Worm (Caenorhabditis elegans) whole organism, late embryonic: ENCODE measurements around the gene mec-7.

Experiments used
- K09A11.1 ChIP-seq: sonication (generic microtip); optimal IDR thresholded peaks from 2 replicates; lab custom pipeline; 2017; ENCODE audit warnings: antibody characterized with exemption, mild to moderate bottlenecking, missing genetic modification characterization, missing compliant biosample characterization; ENCODE audit not compliant: insufficient read depth
- Y22D7AL.16 ChIP-seq: sonication (generic microtip); optimal IDR thresholded peaks from 2 replicates; lab custom pipeline; 2016; ENCODE audit warnings: missing genetic modification characterization, missing compliant biosample characterization
- ahr-1 ChIP-seq: sonication (generic microtip); optimal IDR thresholded peaks from 2 replicates; lab custom pipeline; 2016; ENCODE audit warnings: missing genetic modification characterization, missing compliant biosample characterization
- ama-1 ChIP-seq: fragments of 150-350 bp; optimal IDR thresholded peaks from 2 replicates; lab custom pipeline; 2014
- ceh-14 ChIP-seq: sonication (generic microtip); optimal IDR thresholded peaks from 2 replicates; lab custom pipeline; 2016; ENCODE audit warnings: missing genotype, missing genetic modification characterization, missing compliant biosample characterization
- ceh-18 ChIP-seq: sonication (generic microtip); optimal IDR thresholded peaks from 2 replicates; lab custom pipeline; 2016; ENCODE audit warnings: missing genetic modification characterization, missing compliant biosample characterization
- ceh-19 ChIP-seq: fragments of 200-800 bp; sonication (Bioruptor generic); optimal IDR thresholded peaks from 2 replicates; lab custom pipeline; 2018; ENCODE audit warnings: mild to moderate bottlenecking, missing genetic modification characterization, missing compliant biosample characterization
- ceh-2 ChIP-seq: sonication (generic microtip); optimal IDR thresholded peaks from 2 replicates; lab custom pipeline; 2016; ENCODE audit warnings: missing genotype, missing genetic modification characterization, missing compliant biosample characterization
- ceh-24 ChIP-seq: sonication (generic microtip); optimal IDR thresholded peaks from 2 replicates; lab custom pipeline; 2016; ENCODE audit warnings: mild to moderate bottlenecking, missing genetic modification characterization, missing compliant biosample characterization
- ceh-34 ChIP-seq: sonication (generic microtip); optimal IDR thresholded peaks from 2 replicates; lab custom pipeline; 2016; ENCODE audit warnings: mild to moderate bottlenecking, missing genetic modification characterization, missing compliant biosample characterization
- ceh-48 ChIP-seq: sonication (generic microtip); optimal IDR thresholded peaks from 2 replicates; lab custom pipeline; 2016; ENCODE audit warnings: missing genetic modification characterization, inconsistent platforms, missing compliant biosample characterization
- ceh-6 ChIP-seq: fragments of 200-800 bp; sonication (Bioruptor generic); optimal IDR thresholded peaks from 2 replicates; lab custom pipeline; 2018; ENCODE audit warnings: mild to moderate bottlenecking, missing genetic modification characterization, missing compliant biosample characterization
- ceh-9 ChIP-seq: sonication (generic microtip); optimal IDR thresholded peaks from 2 replicates; lab custom pipeline; 2016; ENCODE audit warnings: mild to moderate bottlenecking, missing genetic modification characterization, inconsistent platforms, missing compliant biosample characterization
- dmd-4 ChIP-seq: sonication (generic microtip); optimal IDR thresholded peaks from 2 replicates; lab custom pipeline; 2016; ENCODE audit warnings: borderline replicate concordance, missing genetic modification characterization, missing compliant biosample characterization
- elt-2 ChIP-seq: sonication (generic microtip); optimal IDR thresholded peaks from 2 replicates; lab custom pipeline; 2016; ENCODE audit warnings: missing genetic modification reagents, missing genetic modification characterization, missing compliant biosample characterization
- elt-4 ChIP-seq: sonication (generic microtip); optimal IDR thresholded peaks from 2 replicates; lab custom pipeline; 2016; ENCODE audit warnings: missing genetic modification characterization, missing compliant biosample characterization
- fax-1 ChIP-seq: sonication (generic microtip); optimal IDR thresholded peaks from 2 replicates; lab custom pipeline; 2016; ENCODE audit warnings: missing genotype, missing genetic modification characterization, missing compliant biosample characterization
- fkh-10 ChIP-seq: fragments of 150-350 bp; optimal IDR thresholded peaks from 2 replicates; lab custom pipeline; 2014; ENCODE audit warnings: missing biosample characterization, missing genetic modification reagents, missing genetic modification characterization
- hlh-13 ChIP-seq: fragments of 200-800 bp; sonication (Bioruptor generic); optimal IDR thresholded peaks from 2 replicates; lab custom pipeline; 2018; ENCODE audit warnings: mild to moderate bottlenecking, missing genetic modification characterization, missing compliant biosample characterization
- hlh-30 ChIP-seq: sonication (generic microtip); optimal IDR thresholded peaks from 2 replicates; lab custom pipeline; 2017; ENCODE audit warnings: antibody characterized with exemption, missing genetic modification characterization, missing compliant biosample characterization; ENCODE audit not compliant: insufficient read depth
- hlh-6 ChIP-seq: sonication (generic microtip); optimal IDR thresholded peaks from 2 replicates; lab custom pipeline; 2016; ENCODE audit warnings: missing genotype, missing genetic modification characterization, missing compliant biosample characterization
- hlh-8 ChIP-seq: sonication (generic microtip); optimal IDR thresholded peaks from 2 replicates; lab custom pipeline; 2016; ENCODE audit warnings: missing genotype, missing genetic modification characterization, missing compliant biosample characterization
- lim-6 ChIP-seq: sonication (generic microtip); optimal IDR thresholded peaks from 2 replicates; lab custom pipeline; 2016; ENCODE audit warnings: missing genetic modification characterization, missing compliant biosample characterization
- lin-11 ChIP-seq: fragments of 200-800 bp; sonication (Bioruptor generic); optimal IDR thresholded peaks from 2 replicates; lab custom pipeline; 2018; ENCODE audit warnings: mild to moderate bottlenecking, missing genetic modification characterization, missing compliant biosample characterization
- madf-2 ChIP-seq: sonication (generic microtip); optimal IDR thresholded peaks from 2 replicates; lab custom pipeline; 2017; ENCODE audit warnings: missing genetic modification characterization, missing compliant biosample characterization
- nfya-1 ChIP-seq: sonication (generic microtip); optimal IDR thresholded peaks from 2 replicates; lab custom pipeline; 2017; ENCODE audit warnings: missing genetic modification characterization, mild to moderate bottlenecking, missing compliant biosample characterization, antibody characterized with exemption, moderate library complexity
- nhr-11 ChIP-seq: fragments of 150-350 bp; optimal IDR thresholded peaks from 2 replicates; lab custom pipeline; 2014; ENCODE audit warnings: missing biosample characterization, missing genetic modification characterization
- nhr-232 ChIP-seq: sonication (generic microtip); optimal IDR thresholded peaks from 2 replicates; lab custom pipeline; 2016; ENCODE audit warnings: missing genetic modification characterization, missing compliant biosample characterization
- npax-4 ChIP-seq: sonication (generic microtip); optimal IDR thresholded peaks from 2 replicates; lab custom pipeline; 2016; ENCODE audit warnings: missing genetic modification characterization, missing compliant biosample characterization
- odd-2 ChIP-seq: sonication (generic microtip); optimal IDR thresholded peaks from 2 replicates; lab custom pipeline; 2017; ENCODE audit warnings: antibody characterized with exemption, mild to moderate bottlenecking, missing genetic modification characterization, missing compliant biosample characterization
- pag-3 ChIP-seq: sonication (generic microtip); optimal IDR thresholded peaks from 2 replicates; lab custom pipeline; 2016; ENCODE audit warnings: missing compliant biosample characterization, missing genetic modification characterization, borderline replicate concordance
- pax-1 ChIP-seq: fragments of 150-350 bp; optimal IDR thresholded peaks from 2 replicates; lab custom pipeline; 2014; ENCODE audit warnings: missing biosample characterization, missing genetic modification characterization
- pha-4 ChIP-seq: fragments of 150-350 bp; optimal IDR thresholded peaks from 2 replicates; lab custom pipeline; 2018; ENCODE audit warnings: missing biosample characterization, missing genetic modification reagents, missing genetic modification characterization
- pqm-1 ChIP-seq: sonication (generic microtip); optimal IDR thresholded peaks from 2 replicates; lab custom pipeline; 2016; ENCODE audit warnings: missing genetic modification characterization, missing compliant biosample characterization
- ref-2 ChIP-seq: sonication (generic microtip); optimal IDR thresholded peaks from 2 replicates; lab custom pipeline; 2016; ENCODE audit warnings: missing genetic modification characterization, missing compliant biosample characterization
- rnt-1 ChIP-seq: sonication (generic microtip); optimal IDR thresholded peaks from 2 replicates; lab custom pipeline; 2016; ENCODE audit warnings: missing genetic modification characterization, missing compliant biosample characterization
- sdc-2 ChIP-seq: sonication (generic microtip); optimal IDR thresholded peaks from 2 replicates; lab custom pipeline; 2016; ENCODE audit warnings: missing genotype, missing genetic modification characterization, missing compliant biosample characterization
- sox-2 ChIP-seq: fragments of 200-800 bp; sonication (Bioruptor generic); IDR thresholded peaks from 2 replicates; pipeline ENCODE4 v1.3.6; 2022; ENCODE audit warnings: missing genetic modification reagents, missing genetic modification characterization, missing compliant biosample characterization
- syd-9 ChIP-seq: sonication (generic microtip); optimal IDR thresholded peaks from 2 replicates; lab custom pipeline; 2016; ENCODE audit warnings: mild to moderate bottlenecking, missing genetic modification characterization, moderate library complexity, missing compliant biosample characterization
- tbx-2 ChIP-seq: sonication (generic microtip); optimal IDR thresholded peaks from 2 replicates; lab custom pipeline; 2016; ENCODE audit warnings: missing genetic modification characterization, missing compliant biosample characterization
- tbx-7 ChIP-seq: sonication (generic microtip); optimal IDR thresholded peaks from 2 replicates; lab custom pipeline; 2016; ENCODE audit warnings: missing genotype, missing genetic modification characterization, missing compliant biosample characterization
- unc-42 ChIP-seq: sonication (generic microtip); optimal IDR thresholded peaks from 2 replicates; lab custom pipeline; 2016; ENCODE audit warnings: missing genotype, missing genetic modification characterization, missing compliant biosample characterization
- unc-55 ChIP-seq: sonication (generic microtip); optimal IDR thresholded peaks from 2 replicates; lab custom pipeline; 2017; ENCODE audit warnings: missing biosample characterization, missing genetic modification reagents, missing genetic modification characterization
- unc-86 ChIP-seq: sonication (generic microtip); optimal IDR thresholded peaks from 2 replicates; lab custom pipeline; 2016; ENCODE audit warnings: missing genetic modification characterization, missing compliant biosample characterization

Gene mec-7

DNA sequence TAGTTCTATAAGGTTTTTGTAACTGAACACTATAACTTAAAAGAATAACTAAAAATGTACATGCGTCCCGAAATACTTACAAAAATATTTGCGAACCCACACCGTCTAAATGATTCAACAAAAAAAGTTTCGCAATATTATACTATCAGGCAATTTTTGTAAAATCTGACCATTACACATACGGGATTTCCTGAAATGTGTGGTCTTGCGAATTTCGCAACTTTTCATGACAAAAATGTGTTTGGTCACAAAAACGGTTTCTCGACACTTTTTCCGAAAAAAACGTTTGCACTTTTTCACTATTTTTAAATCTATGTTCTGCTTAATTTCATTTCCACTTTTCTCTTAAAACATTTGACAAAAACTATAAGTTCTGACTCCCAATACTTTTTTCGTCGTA is 38.7 kb upstream of the mec-7 start:
- TF ChIP-seq lin-11 (no peak), ceh-24 (tag; lab: Kevin White, UChicago) (no peak), nfya-1 (tag; lab: Kevin White, UChicago) (no peak), tbx-7 (tag; lab: Kevin White, UChicago) (no peak), tbx-2 (tag; lab: Kevin White, UChicago) (no peak), odd-2 (tag; lab: Kevin White, UChicago) (no peak), hlh-8 (no peak), sdc-2 (tag; lab: Kevin White, UChicago) (no peak), nhr-232 (tag; lab: Kevin White, UChicago) (no peak), ceh-14 (tag; lab: Kevin White, UChicago) (no peak), fax-1 (tag; lab: Kevin White, UChicago) (no peak), rnt-1 (no peak), ceh-34 (tag; lab: Kevin White, UChicago) (no peak), ceh-6 (no peak), lim-6 (no peak), pag-3 (no peak), pqm-1 (tag; lab: Kevin White, UChicago) (no peak), ceh-18 (tag; lab: Kevin White, UChicago) (no peak), ceh-9 (no peak), elt-4 (tag; lab: Kevin White, UChicago) (no peak)
- TF ChIP-seq, all 69 proteins: peak for 0

ce11 chrX:7814747-7815146 is 38.3 kb upstream of the mec-7 start:
- TF ChIP-seq elt-2 (tag; lab: Kevin White, UChicago): peak; percentile 50
- no peak for TF ChIP-seq dmd-4 (tag; lab: Kevin White, UChicago)

DNA sequence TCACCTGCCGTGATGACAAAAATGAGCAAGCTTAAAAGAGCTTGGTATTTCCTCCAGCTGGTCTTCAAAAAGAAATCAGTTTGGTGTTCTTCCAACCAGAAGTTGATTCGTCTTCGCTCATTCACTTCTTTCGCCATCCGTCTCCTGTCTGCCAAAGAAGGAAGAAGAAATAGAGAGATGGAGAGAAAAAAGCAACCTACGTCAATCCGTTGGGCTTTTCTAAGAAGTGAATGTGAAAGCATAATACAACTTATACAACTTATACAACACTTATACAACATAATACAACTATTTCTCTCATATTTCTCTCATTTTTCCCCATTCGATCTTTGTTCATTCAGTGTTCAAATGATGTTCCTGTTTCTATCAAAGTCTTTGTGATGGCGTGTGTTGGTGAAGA is 34.5 kb upstream of the mec-7 start:
- no peak for TF ChIP-seq ceh-14 (tag; lab: Kevin White, UChicago)
- no peak for TF ChIP-seq syd-9 (tag; lab: Kevin White, UChicago)
- no peak for TF ChIP-seq ceh-2 (tag; lab: Kevin White, UChicago)
- no peak for TF ChIP-seq Y22D7AL.16
- no peak for TF ChIP-seq pag-3
- TF ChIP-seq unc-42 (tag; lab: Kevin White, UChicago): no peak
- TF ChIP-seq ceh-18 (tag; lab: Kevin White, UChicago): no peak
- TF ChIP-seq rnt-1: no peak
- no peak for TF ChIP-seq ref-2 (tag; lab: Kevin White, UChicago)
- no peak for TF ChIP-seq tbx-7 (tag; lab: Kevin White, UChicago)
- no peak for TF ChIP-seq sox-2 (GFP tag; lab: Robert Waterston, UW)
- no peak for TF ChIP-seq madf-2 (tag; lab: Kevin White, UChicago)
- TF ChIP-seq ahr-1 (tag; lab: Kevin White, UChicago): no peak
- TF ChIP-seq pha-4 (tag; lab: Kevin White, UChicago): no peak
- no peak for TF ChIP-seq ceh-48 (tag; lab: Kevin White, UChicago)
- TF ChIP-seq, all 69 proteins: peak for 0

- no peak for TF ChIP-seq ref-2 (tag; lab: Kevin White, UChicago)
- no peak for TF ChIP-seq elt-4 (tag; lab: Kevin White, UChicago)
- TF ChIP-seq fkh-10 (GFP tag; lab: Kevin White, UChicago): no peak
- no peak for TF ChIP-seq lim-6
- TF ChIP-seq nfya-1 (tag; lab: Kevin White, UChicago): peak; percentile 68
- TF ChIP-seq nhr-11 (tag; lab: Kevin White, UChicago): no peak
- peak; percentile 74 for TF ChIP-seq unc-55 (GFP tag; lab: Kevin White, UChicago)
- peak; percentile 39 for TF ChIP-seq ceh-2 (tag; lab: Kevin White, UChicago)
- no peak for TF ChIP-seq ceh-14 (tag; lab: Kevin White, UChicago)
- peak; percentile 48 for TF ChIP-seq ceh-19 (GFP tag; lab: Kevin White, UChicago)
- peak; percentile 62 for TF ChIP-seq hlh-30 (tag; lab: Kevin White, UChicago)
- TF ChIP-seq npax-4 (tag; lab: Kevin White, UChicago): no peak
- peak; percentile 17 for TF ChIP-seq madf-2 (tag; lab: Kevin White, UChicago)
- TF ChIP-seq odd-2 (tag; lab: Kevin White, UChicago): no peak
- no peak for TF ChIP-seq pqm-1 (tag; lab: Kevin White, UChicago)
- TF ChIP-seq K09A11.1 (tag; lab: Kevin White, UChicago): no peak
- TF ChIP-seq hlh-6: no peak
- TF ChIP-seq pax-1 (tag; lab: Kevin White, UChicago): no peak
- TF ChIP-seq hlh-13: no peak
- no peak for TF ChIP-seq unc-86 (tag; lab: Kevin White, UChicago)
- no peak for TF ChIP-seq syd-9 (tag; lab: Kevin White, UChicago)
- TF ChIP-seq unc-42 (tag; lab: Kevin White, UChicago): peak; percentile 34
- no peak for TF ChIP-seq dmd-4 (tag; lab: Kevin White, UChicago)
- TF ChIP-seq ahr-1 (tag; lab: Kevin White, UChicago): no peak
- no peak for TF ChIP-seq fax-1 (tag; lab: Kevin White, UChicago)
- TF ChIP-seq tbx-7 (tag; lab: Kevin White, UChicago): no peak
- TF ChIP-seq ama-1 (lab: Kevin White, UChicago): no peak
These were observed 33.1 kb upstream of the mec-7 start for ce11 chrX:7809352-7810196.
